Worm (Caenorhabditis elegans): ENCODE data around the gene C36C9.4.
"Not testable (repeated sequence)": the region's sequence is repeated elsewhere in the genome, so short reads cannot be mapped to it uniquely, and the experiment has no call there.

DNA sequence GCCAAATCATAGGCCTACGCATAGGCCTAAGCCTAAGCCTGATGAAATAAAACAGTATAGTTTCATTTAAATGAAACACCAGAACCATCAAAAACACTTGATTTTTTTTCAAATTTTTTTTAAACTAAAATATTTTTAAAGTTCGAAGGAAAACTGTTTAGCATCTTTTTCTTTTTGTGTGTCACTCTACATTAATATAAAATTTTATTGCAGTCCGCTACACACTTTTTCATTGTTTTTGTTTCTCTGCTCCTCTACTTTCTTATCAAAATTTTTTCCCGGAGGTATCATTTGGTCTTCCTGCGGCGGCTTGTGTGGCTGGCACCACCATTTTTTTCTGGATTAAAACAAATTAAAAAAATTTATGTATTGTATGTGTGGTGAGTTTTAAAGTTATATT lies 9.7 kb downstream of the C36C9.4 start, which contains the start of gene C36C9.11:
- TF ChIP-seq snpc-4, nhr-6, fos-1, aly-2 (tag; optimal IDR thresholded peaks at IDR 0.05): not testable (repeated sequence)
